Fruit fly (Drosophila melanogaster): Measurements from ENCODE around the gene CG4194.

CG4194 gene

DNA sequence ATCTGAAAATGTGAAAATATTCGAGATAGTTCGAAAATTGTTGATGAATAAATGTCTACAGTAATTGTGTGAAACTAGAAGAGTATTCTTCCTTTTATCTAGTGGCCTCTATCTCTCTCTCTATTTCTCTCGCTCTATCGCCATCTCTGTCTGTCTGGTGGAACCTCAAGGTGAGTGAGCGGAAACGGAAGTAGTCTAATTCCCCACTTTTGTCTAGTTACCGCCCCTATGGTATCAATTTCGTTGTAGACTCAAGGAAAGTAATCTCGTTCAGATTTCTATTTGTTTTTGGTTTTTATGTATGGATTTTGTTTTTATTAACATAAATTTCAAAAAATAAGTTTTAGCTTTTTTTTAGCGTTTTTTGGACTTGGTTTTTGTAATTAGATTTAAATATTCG lies 43.6 kb upstream of the CG4194 start (continued):
- TF ChIP-seq en (GFP tag; optimal IDR thresholded peaks at IDR 0.05) (no peak), Ssrp (tag; optimal IDR thresholded peaks at IDR 0.05) (no peak), toy (GFP tag; IDR thresholded peaks at IDR 0.05) (no peak), CG10543 (GFP tag; optimal IDR thresholded peaks at IDR 0.05) (no peak), HmgZ (tag; optimal IDR thresholded peaks at IDR 0.05) (no peak), MTF-1 (GFP tag; optimal IDR thresholded peaks at IDR 0.05; ENCODE audit: borderline replicate concordance) (peak; percentile 53), CG7745 (tag; optimal IDR thresholded peaks at IDR 0.05) (no peak), CG34376 (GFP tag; optimal IDR thresholded peaks at IDR 0.05) (peak; percentile 32), CG6765 (GFP tag; optimal IDR thresholded peaks at IDR 0.05) (peak; percentile 10), CG11723 (GFP tag; optimal IDR thresholded peaks at IDR 0.05) (no peak), ci (GFP tag; IDR thresholded peaks at IDR 0.05) (peak; percentile 50; the same call in 2 of the 3 replicates), phol (tag; optimal IDR thresholded peaks at IDR 0.05) (no peak), HHEX (GFP tag; optimal IDR thresholded peaks at IDR 0.05) (peak; percentile 26), CG9437 (GFP tag; optimal IDR thresholded peaks at IDR 0.05) (no peak), CG10274 (GFP tag; optimal IDR thresholded peaks at IDR 0.05) (no peak), zen2 (GFP tag; IDR thresholded peaks at IDR 0.05; ENCODE audit: partially characterized antibody) (no peak), corto (GFP tag; optimal IDR thresholded peaks at IDR 0.05) (no peak), hbn (GFP tag; IDR thresholded peaks at IDR 0.05; ENCODE audit: partially characterized antibody) (no peak), CG12219 (GFP tag; optimal IDR thresholded peaks at IDR 0.05) (peak; percentile 25), h (optimal IDR thresholded peaks at IDR 0.05) (no peak), CG4282 (GFP tag; optimal IDR thresholded peaks at IDR 0.05) (no peak), CG14710 (tag; optimal IDR thresholded peaks at IDR 0.05) (peak; percentile 12), CG4707 (GFP tag; optimal IDR thresholded peaks at IDR 0.05) (peak; percentile 25), CG2120 (GFP tag; optimal IDR thresholded peaks at IDR 0.05) (no peak), gce (GFP tag; IDR thresholded peaks at IDR 0.05) (0 out of 3 replicates have a peak, but pooled peaks have one; percentile 35), CG1832 (GFP tag; optimal IDR thresholded peaks at IDR 0.05) (peak; percentile 30), seq (GFP tag; IDR thresholded peaks at IDR 0.05) (no peak), CG12659 (GFP tag; optimal IDR thresholded peaks at IDR 0.05) (no peak), CG2875 (GFP tag; optimal IDR thresholded peaks at IDR 0.05) (no peak), CG30431 (GFP tag; optimal IDR thresholded peaks at IDR 0.05) (no peak), sna (GFP tag; IDR thresholded peaks at IDR 0.05; ENCODE audit: partially characterized antibody) (no peak), her (GFP tag; optimal IDR thresholded peaks at IDR 0.05) (no peak), Ets97D (GFP tag; optimal IDR thresholded peaks at IDR 0.05) (peak; percentile 91)

DNA sequence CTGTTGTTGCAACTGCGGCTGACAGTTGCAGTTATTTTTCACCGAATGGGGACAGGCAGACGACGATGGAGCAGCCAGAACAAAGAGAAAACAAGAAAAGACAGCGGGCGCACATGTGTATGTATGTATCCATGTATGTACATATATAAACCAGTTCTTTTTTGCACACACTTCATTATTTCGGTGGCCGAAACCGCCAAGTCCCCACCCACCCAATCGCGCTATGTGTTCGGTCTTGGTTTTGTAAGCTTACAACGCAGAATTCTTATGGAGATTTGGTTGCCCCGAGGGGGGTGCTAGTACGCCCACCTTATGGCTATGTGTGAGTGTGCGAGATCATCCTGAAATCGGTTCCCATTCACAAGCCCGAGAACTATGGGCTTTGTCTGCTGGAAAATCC lies 37.1 kb upstream of the CG4194 start:
- TF ChIP-seq CG1603 (tag; optimal IDR thresholded peaks at IDR 0.05) (no peak), luna (GFP tag; optimal IDR thresholded peaks at IDR 0.05) (no peak), sima (GFP tag; optimal IDR thresholded peaks at IDR 0.05) (no peak), ems (GFP tag; optimal IDR thresholded peaks at IDR 0.05) (no peak), seq (GFP tag; IDR thresholded peaks at IDR 0.05) (no peak), Oli (tag; optimal IDR thresholded peaks at IDR 0.05) (no peak), CG6689 (GFP tag; IDR thresholded peaks at IDR 0.05) (no peak), CG7928 (GFP tag; optimal IDR thresholded peaks at IDR 0.05) (no peak), Hmx (GFP tag; optimal IDR thresholded peaks at IDR 0.05) (no peak), CG11696 (GFP tag; IDR thresholded peaks at IDR 0.05) (no peak), Rfx (GFP tag; IDR thresholded peaks at IDR 0.05) (no peak), HmgZ (tag; optimal IDR thresholded peaks at IDR 0.05) (no peak), sens-2 (GFP tag; IDR thresholded peaks at IDR 0.05) (no peak)
